Worm (Caenorhabditis elegans) whole organism, late embryonic: ENCODE data around the gene C05C8.5.

Source experiments
- Y22D7AL.16 ChIP-seq: sonication (generic microtip); optimal IDR thresholded peaks from 2 replicates; lab custom pipeline; 2016; ENCODE audit warnings: missing genetic modification characterization, missing compliant biosample characterization
- ahr-1 ChIP-seq: sonication (generic microtip); optimal IDR thresholded peaks from 2 replicates; lab custom pipeline; 2016; ENCODE audit warnings: missing genetic modification characterization, missing compliant biosample characterization
- ceh-2 ChIP-seq: sonication (generic microtip); optimal IDR thresholded peaks from 2 replicates; lab custom pipeline; 2016; ENCODE audit warnings: missing genotype, missing genetic modification characterization, missing compliant biosample characterization
- dve-1 ChIP-seq: sonication (generic microtip); optimal IDR thresholded peaks from 2 replicates; lab custom pipeline; 2017; ENCODE audit warnings: antibody characterized with exemption, mild to moderate bottlenecking, missing genetic modification characterization, missing compliant biosample characterization
- elt-2 ChIP-seq: sonication (generic microtip); optimal IDR thresholded peaks from 2 replicates; lab custom pipeline; 2016; ENCODE audit warnings: missing genetic modification reagents, missing genetic modification characterization, missing compliant biosample characterization
- eyg-1 ChIP-seq: sonication (generic microtip); optimal IDR thresholded peaks from 2 replicates; lab custom pipeline; 2016; ENCODE audit warnings: missing genotype, missing genetic modification characterization, missing compliant biosample characterization
- nhr-11 ChIP-seq: fragments of 150-350 bp; optimal IDR thresholded peaks from 2 replicates; lab custom pipeline; 2014; ENCODE audit warnings: missing biosample characterization, missing genetic modification characterization
- pha-4 ChIP-seq: fragments of 150-350 bp; optimal IDR thresholded peaks from 2 replicates; lab custom pipeline; 2018; ENCODE audit warnings: missing biosample characterization, missing genetic modification reagents, missing genetic modification characterization
- rnt-1 ChIP-seq: sonication (generic microtip); optimal IDR thresholded peaks from 2 replicates; lab custom pipeline; 2016; ENCODE audit warnings: missing genetic modification characterization, missing compliant biosample characterization
- sox-2 ChIP-seq: fragments of 200-800 bp; sonication (Bioruptor generic); IDR thresholded peaks from 2 replicates; pipeline ENCODE4 v1.3.6; 2022; ENCODE audit warnings: missing genetic modification reagents, missing genetic modification characterization, missing compliant biosample characterization
- unc-86 ChIP-seq: sonication (generic microtip); optimal IDR thresholded peaks from 2 replicates; lab custom pipeline; 2016; ENCODE audit warnings: missing genetic modification characterization, missing compliant biosample characterization

DNA sequence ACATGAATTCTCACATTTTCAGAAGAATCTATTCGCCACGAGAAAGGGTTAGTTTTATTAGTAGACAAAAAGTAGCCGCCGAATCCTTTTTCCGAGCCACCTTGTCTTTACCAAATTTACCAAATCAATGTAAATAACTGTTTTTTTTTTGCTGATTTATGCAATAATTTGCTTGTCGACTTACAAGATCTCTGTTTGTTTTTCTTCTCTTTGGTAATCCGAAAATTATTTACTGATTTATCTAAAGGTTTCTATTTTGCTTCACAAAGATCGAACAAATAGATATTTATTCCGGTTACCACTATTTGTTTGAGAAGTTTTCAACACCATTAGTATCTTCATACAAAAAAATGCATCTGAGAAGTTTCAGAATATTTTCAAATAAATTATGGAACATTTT is 31.4 kb upstream of the C05C8.5 start, which contains the start of gene C13A2.7:
- TF ChIP-seq elt-2 (tag; lab: Kevin White, UChicago) = no peak
- TF ChIP-seq unc-86 (tag; lab: Kevin White, UChicago) = no peak
- TF ChIP-seq Y22D7AL.16 (tag; lab: Kevin White, UChicago) = no peak
- TF ChIP-seq dve-1 (tag; lab: Kevin White, UChicago) = no peak
- no peak for TF ChIP-seq eyg-1
- no peak for TF ChIP-seq ceh-2 (tag; lab: Kevin White, UChicago)
- no peak for TF ChIP-seq sox-2 (GFP tag; lab: Robert Waterston, UW)
- no peak for TF ChIP-seq ahr-1 (tag; lab: Kevin White, UChicago)
- TF ChIP-seq pha-4 (tag; lab: Kevin White, UChicago) = no peak
- TF ChIP-seq nhr-11 (tag; lab: Kevin White, UChicago) = no peak
- no peak for TF ChIP-seq rnt-1 (tag; lab: Kevin White, UChicago)
